Fruit fly (Drosophila melanogaster): ENCODE results near the gene Frmd5.

DNA sequence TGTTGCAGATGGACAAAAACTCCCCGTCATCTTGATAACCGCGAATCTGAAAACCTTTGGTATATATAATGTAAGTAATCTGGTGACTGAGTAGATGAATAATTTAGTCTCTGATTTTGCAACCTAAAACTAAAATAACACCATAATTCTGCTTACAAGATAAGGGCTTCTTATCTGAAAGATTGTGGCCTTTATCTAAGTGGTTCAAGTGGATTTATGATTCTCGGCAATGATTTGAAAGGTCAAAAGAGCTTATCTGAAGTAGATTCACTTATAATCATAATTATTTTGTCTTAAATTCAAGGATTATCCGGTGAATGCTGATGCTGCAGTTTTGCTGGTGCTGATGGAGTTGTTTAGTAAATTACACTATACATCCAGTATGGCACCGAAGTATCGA lies 28.4 kb upstream of the Frmd5 start:
- TF ChIP-seq psq (optimal IDR thresholded peaks at IDR 0.05) (no peak), Dll (optimal IDR thresholded peaks at IDR 0.05) (no peak), usp (GFP tag; optimal IDR thresholded peaks at IDR 0.05) (no peak)
